Worm (Caenorhabditis elegans) whole organism, L4 larva: ENCODE data around the gene C32D5.11.

ENCODE experiments used
- F44E2.7 ChIP-seq: fragments of 200-800 bp; sonication (Bioruptor generic); IDR thresholded peaks from 2 replicates; pipeline ENCODE4 v2.1.2; 2022; ENCODE audit warnings: missing genetic modification characterization, missing compliant biosample characterization
- F49E8.2 ChIP-seq: sonication (generic microtip); optimal IDR thresholded peaks from 2 replicates; lab custom pipeline; 2016; ENCODE audit warnings: missing compliant biosample characterization, mild to moderate bottlenecking, missing genetic modification characterization, borderline replicate concordance
- T20F7.1 ChIP-seq: fragments of 200-800 bp; sonication (Bioruptor generic); optimal IDR thresholded peaks from 2 replicates; lab custom pipeline; 2018; ENCODE audit warnings: mild to moderate bottlenecking, missing genetic modification characterization, missing compliant biosample characterization
- ZK337.2 ChIP-seq: fragments of 200-800 bp; sonication (Bioruptor generic); IDR thresholded peaks from 2 replicates; pipeline ENCODE4 v1.3.6; 2022; ENCODE audit warnings: missing genetic modification reagents, missing genetic modification characterization, missing compliant biosample characterization
- ZK546.5 ChIP-seq, 2 experiments: sonication (generic microtip); optimal IDR thresholded peaks; 2 replicates each; lab custom pipeline; 2017; ENCODE audit warnings: missing biosample characterization in 2 of 2, missing genetic modification characterization in 2 of 2
- arid-1 ChIP-seq: fragments of 200-800 bp; sonication (Bioruptor generic); conservative IDR thresholded peaks from 2 replicates; pipeline ENCODE4 v1.3.6; 2022; ENCODE audit warnings: missing genetic modification reagents, missing genetic modification characterization, missing compliant biosample characterization
- ceh-20 ChIP-seq: fragments of 200-800 bp; sonication (Bioruptor generic); IDR thresholded peaks from 2 replicates; pipeline ENCODE4 v1.3.6; 2022; ENCODE audit warnings: missing genetic modification reagents, missing genetic modification characterization, missing compliant biosample characterization
- ceh-44 ChIP-seq: fragments of 200-800 bp; sonication (Bioruptor generic); IDR thresholded peaks from 2 replicates; pipeline ENCODE4 v1.3.6; 2022; ENCODE audit warnings: missing genetic modification reagents, missing genetic modification characterization, missing compliant biosample characterization
- ceh-62 ChIP-seq: sonication (generic microtip); optimal IDR thresholded peaks from 2 replicates; lab custom pipeline; 2017; ENCODE audit warnings: missing biosample characterization, missing genetic modification characterization
- ces-1 ChIP-seq: fragments of 150-350 bp; sonication (generic microtip); optimal IDR thresholded peaks from 4 replicates; lab custom pipeline; 2014; ENCODE audit warnings: missing biosample characterization, missing genetic modification reagents, missing genetic modification characterization
- cey-2 ChIP-seq: sonication (generic microtip); optimal IDR thresholded peaks from 3 replicates; lab custom pipeline; 2017; ENCODE audit warnings: missing genetic modification characterization, mild to moderate bottlenecking, missing compliant biosample characterization, antibody characterized with exemption, borderline replicate concordance; ENCODE audit not compliant: insufficient read depth
- daf-8 ChIP-seq: fragments of 200-800 bp; sonication (Bioruptor generic); IDR thresholded peaks from 2 replicates; pipeline ENCODE4 v1.3.6; 2022; ENCODE audit warnings: missing genetic modification characterization, missing compliant biosample characterization
- dmd-6 ChIP-seq: fragments of 200-800 bp; sonication (Bioruptor generic); IDR thresholded peaks from 2 replicates; pipeline ENCODE4 v1.3.6; 2022; ENCODE audit warnings: missing genetic modification reagents, missing genetic modification characterization, missing compliant biosample characterization
- dve-1 ChIP-seq: sonication (generic microtip); optimal IDR thresholded peaks from 2 replicates; lab custom pipeline; 2017; ENCODE audit warnings: antibody characterized with exemption, mild to moderate bottlenecking, missing genetic modification characterization, missing compliant biosample characterization; ENCODE audit not compliant: insufficient read depth
- fkh-10 ChIP-seq: fragments of 150-350 bp; optimal IDR thresholded peaks from 2 replicates; lab custom pipeline; 2014; ENCODE audit warnings: missing biosample characterization, missing genetic modification reagents, missing genetic modification characterization
- hif-1 ChIP-seq, 2 experiments: sonication (generic microtip); optimal IDR thresholded peaks; 2 replicates each; lab custom pipeline; 2016 to 2017; ENCODE audit warnings: missing compliant biosample characterization in 2 of 2, missing genetic modification characterization in 2 of 2, missing genetic modification reagents in 2 of 2, missing genotype in 2 of 2, mild to moderate bottlenecking in 1 of 2
- hlh-11 ChIP-seq: fragments of 200-800 bp; sonication (Bioruptor generic); optimal IDR thresholded peaks from 2 replicates; lab custom pipeline; 2018; ENCODE audit warnings: mild to moderate bottlenecking, missing genetic modification characterization, missing compliant biosample characterization
- lin-1 ChIP-seq: fragments of 200-800 bp; sonication (Bioruptor generic); IDR thresholded peaks from 2 replicates; pipeline ENCODE4 v1.3.6; 2022; ENCODE audit warnings: missing genetic modification reagents, missing genetic modification characterization, missing compliant biosample characterization
- lin-15B ChIP-seq: fragments of 150-350 bp; sonication (generic microtip); optimal IDR thresholded peaks from 3 replicates; lab custom pipeline; 2014; ENCODE audit warnings: missing biosample characterization, missing genetic modification characterization
- lin-29 ChIP-seq: fragments of 200-800 bp; sonication (Bioruptor generic); IDR thresholded peaks from 2 replicates; pipeline ENCODE4 v1.3.6; 2022; ENCODE audit warnings: missing genetic modification reagents, missing genetic modification characterization, missing compliant biosample characterization
- madf-5 ChIP-seq, 2 experiments: fragments of 200-800 bp; sonication (Bioruptor generic); IDR thresholded peaks; 2 replicates each; pipeline ENCODE4 v1.3.6; 2022; ENCODE audit warnings: missing compliant biosample characterization in 2 of 2, missing genetic modification characterization in 2 of 2
- madf-9 ChIP-seq: fragments of 200-800 bp; sonication (Bioruptor generic); conservative IDR thresholded peaks from 2 replicates; pipeline ENCODE4 v1.3.6; 2022; ENCODE audit warnings: missing genetic modification reagents, missing genetic modification characterization, missing compliant biosample characterization
- mdl-1 ChIP-seq, 2 experiments: fragments of 150-350 bp in 1 of 2; sonication (generic microtip) in 1 of 2; optimal IDR thresholded peaks; 2 replicates each; lab custom pipeline; 2014 to 2017; ENCODE audit warnings: missing biosample characterization in 2 of 2, missing genetic modification characterization in 2 of 2
- mes-2 ChIP-seq: sonication (generic microtip); optimal IDR thresholded peaks from 2 replicates; lab custom pipeline; 2016; ENCODE audit warnings: missing genotype, mild to moderate bottlenecking, missing genetic modification characterization, missing compliant biosample characterization; ENCODE audit not compliant: poor library complexity, severe bottlenecking
- mxl-2 ChIP-seq: fragments of 200-800 bp; sonication (Bioruptor generic); conservative IDR thresholded peaks from 2 replicates; pipeline ENCODE4 v1.3.6; 2022; ENCODE audit warnings: missing genetic modification reagents, missing genetic modification characterization, missing compliant biosample characterization
- mxl-3 ChIP-seq: fragments of 200-800 bp; sonication (Bioruptor generic); optimal IDR thresholded peaks from 2 replicates; lab custom pipeline; 2018; ENCODE audit warnings: mild to moderate bottlenecking, missing genetic modification characterization, missing compliant biosample characterization
- nhr-10 ChIP-seq: fragments of 150-350 bp; optimal IDR thresholded peaks from 2 replicates; lab custom pipeline; 2014; ENCODE audit warnings: missing biosample characterization, missing genetic modification characterization
- nhr-102 ChIP-seq: sonication (generic microtip); optimal IDR thresholded peaks from 2 replicates; lab custom pipeline; 2016; ENCODE audit warnings: mild to moderate bottlenecking, missing genetic modification characterization, moderate library complexity, missing compliant biosample characterization
- nhr-11 ChIP-seq: fragments of 150-350 bp; optimal IDR thresholded peaks from 2 replicates; lab custom pipeline; 2014; ENCODE audit warnings: missing biosample characterization, missing genetic modification characterization
- nhr-111 ChIP-seq: fragments of 200-800 bp; sonication (Bioruptor generic); optimal IDR thresholded peaks from 2 replicates; lab custom pipeline; 2018; ENCODE audit warnings: mild to moderate bottlenecking, missing genetic modification characterization, missing compliant biosample characterization
- nhr-25 ChIP-seq: sonication (generic microtip); optimal IDR thresholded peaks from 2 replicates; lab custom pipeline; 2017; ENCODE audit warnings: missing genetic modification characterization, mild to moderate bottlenecking, missing compliant biosample characterization, antibody characterized with exemption, moderate library complexity, borderline replicate concordance; ENCODE audit not compliant: insufficient read depth
- nhr-28 ChIP-seq: fragments of 150-350 bp; optimal IDR thresholded peaks from 2 replicates; lab custom pipeline; 2014; ENCODE audit warnings: missing biosample characterization, missing genetic modification characterization
- nhr-42 ChIP-seq: fragments of 200-800 bp; sonication (Bioruptor generic); IDR thresholded peaks from 2 replicates; pipeline ENCODE4 v1.3.6; 2022; ENCODE audit warnings: missing genetic modification characterization, missing compliant biosample characterization
- nhr-6 ChIP-seq: fragments of 150-350 bp; optimal IDR thresholded peaks from 2 replicates; lab custom pipeline; 2014; ENCODE audit warnings: missing biosample characterization, missing genetic modification characterization
- nhr-77 ChIP-seq: fragments of 150-350 bp; optimal IDR thresholded peaks from 2 replicates; lab custom pipeline; 2014; ENCODE audit warnings: missing biosample characterization, missing genetic modification characterization
- php-3 ChIP-seq: fragments of 200-800 bp; sonication (Bioruptor generic); IDR thresholded peaks from 2 replicates; pipeline ENCODE4 v1.3.6; 2022; ENCODE audit warnings: missing genetic modification reagents, missing genetic modification characterization, missing compliant biosample characterization
- pqm-1 ChIP-seq: sonication (generic microtip); optimal IDR thresholded peaks from 2 replicates; lab custom pipeline; 2017; ENCODE audit warnings: missing biosample characterization, missing genetic modification characterization
- rbr-2 ChIP-seq: sonication (generic microtip); optimal IDR thresholded peaks from 2 replicates; lab custom pipeline; 2016; ENCODE audit warnings: missing genotype, missing genetic modification characterization, missing compliant biosample characterization
- sdz-12 ChIP-seq: fragments of 200-800 bp; sonication (Bioruptor generic); optimal IDR thresholded peaks from 2 replicates; lab custom pipeline; 2018; ENCODE audit warnings: mild to moderate bottlenecking, missing genetic modification characterization, missing compliant biosample characterization
- snpc-4 ChIP-seq: fragments of 150-350 bp; optimal IDR thresholded peaks from 2 replicates; lab custom pipeline; 2014; ENCODE audit warnings: missing biosample characterization, missing genetic modification characterization
- spr-3 ChIP-seq: fragments of 200-800 bp; sonication (Bioruptor generic); optimal IDR thresholded peaks from 2 replicates; lab custom pipeline; 2018; ENCODE audit warnings: mild to moderate bottlenecking, missing genetic modification characterization, missing compliant biosample characterization
- tra-1 ChIP-seq: fragments of 200-800 bp; sonication (Bioruptor generic); IDR thresholded peaks from 2 replicates; pipeline ENCODE4 v1.3.6; 2022; ENCODE audit warnings: missing genetic modification reagents, missing genetic modification characterization, missing compliant biosample characterization
- unc-130 ChIP-seq: sonication (generic microtip); optimal IDR thresholded peaks from 2 replicates; lab custom pipeline; 2016; ENCODE audit warnings: missing genetic modification reagents, missing genetic modification characterization, missing compliant biosample characterization
- unc-39 ChIP-seq: sonication (generic microtip); optimal IDR thresholded peaks from 2 replicates; lab custom pipeline; 2017; ENCODE audit warnings: missing biosample characterization, missing genetic modification characterization
- unc-62 ChIP-seq, 3 experiments: fragments of 150-350 bp in 1 of 3; sonication (generic microtip); optimal IDR thresholded peaks in 2 of 3; peaks in 1 of 3; 1 replicate in 1 of 3; 2 replicates in 2 of 3; lab custom pipeline; 2014 to 2017; ENCODE audit warnings: missing biosample characterization in 3 of 3, missing genetic modification characterization in 3 of 3, missing genetic modification reagents in 3 of 3, missing genotype in 1 of 3
- vab-7 ChIP-seq: fragments of 200-800 bp; sonication (Bioruptor generic); IDR thresholded peaks from 2 replicates; pipeline ENCODE4 v1.3.6; 2022; ENCODE audit warnings: missing genetic modification reagents, missing genetic modification characterization, missing compliant biosample characterization
- zag-1 ChIP-seq: fragments of 150-350 bp; optimal IDR thresholded peaks from 2 replicates; lab custom pipeline; 2014; ENCODE audit warnings: missing biosample characterization, missing genetic modification characterization

The C32D5.11 gene

ce11 chrII:6328672-6329071 lies 26.6 kb downstream of the C32D5.11 start (continued):
- TF ChIP-seq mdl-1 (tag; optimal IDR thresholded peaks at IDR 0.05; lab: Kevin White, UChicago) (no peak), dmd-6 (GFP tag; lab: Robert Waterston, UW) (peak; percentile 88), arid-1 (GFP tag; lab: Robert Waterston, UW) (no peak), ceh-20 (peak; percentile 41; the same call in 1 of the 2 replicates), unc-39 (tag; lab: Kevin White, UChicago) (no peak), pqm-1 (tag; lab: Kevin White, UChicago) (peak; percentile 99), hlh-11 (tag; lab: Kevin White, UChicago) (peak; percentile 88), tra-1 (GFP tag; lab: Robert Waterston, UW) (peak; percentile 80), T20F7.1 (GFP tag; lab: Kevin White, UChicago) (peak; percentile 9), rbr-2 (tag; lab: Kevin White, UChicago) (no peak), nhr-42 (GFP tag; lab: Robert Waterston, UW) (no peak), mxl-2 (no peak), vab-7 (no peak), dve-1 (tag; lab: Kevin White, UChicago) (peak; percentile 82)

- TF ChIP-seq daf-8 (no peak), ZK337.2 (GFP tag; lab: Robert Waterston, UW) (no peak), cey-2 (tag; lab: Kevin White, UChicago) (peak; percentile 18), lin-1 (GFP tag; lab: Robert Waterston, UW) (peak; percentile 78), T20F7.1 (GFP tag; lab: Kevin White, UChicago) (peak; percentile 56), dve-1 (tag; lab: Kevin White, UChicago) (peak; percentile 75), madf-9 (GFP tag; lab: Robert Waterston, UW) (no peak), unc-130 (GFP tag; lab: Kevin White, UChicago) (no peak), mxl-3 (GFP tag; lab: Kevin White, UChicago) (peak; percentile 70), sdz-12 (GFP tag; lab: Kevin White, UChicago) (no peak), nhr-111 (no peak), nhr-28 (tag; lab: Kevin White, UChicago) (peak; percentile 82), nhr-6 (no peak), lin-29 (no peak), snpc-4 (tag; lab: Kevin White, UChicago) (no peak), unc-62 (GFP tag; optimal IDR thresholded peaks at IDR 0.05 in 1 of 2; lab: Kevin White, UChicago) (no peak), unc-62 (tag; optimal IDR thresholded peaks at IDR 0.05; lab: Kevin White, UChicago) (no peak), spr-3 (GFP tag; lab: Kevin White, UChicago) (no peak), F44E2.7 (GFP tag; lab: Robert Waterston, UW) (no peak), hif-1 (tag; optimal IDR thresholded peaks at IDR 0.05; lab: Kevin White, UChicago) (no peak), madf-5 (GFP tag; IDR thresholded peaks at IDR 0.05; lab: Robert Waterston, UW) (no peak), ceh-62 (tag; lab: Kevin White, UChicago) (no peak), fkh-10 (no peak), nhr-25 (tag; lab: Kevin White, UChicago) (no peak), nhr-102 (tag; lab: Kevin White, UChicago) (peak; percentile 60), ZK546.5 (tag; optimal IDR thresholded peaks at IDR 0.05; lab: Kevin White, UChicago) (no peak), zag-1 (tag; lab: Kevin White, UChicago) (no peak), nhr-77 (tag; lab: Kevin White, UChicago) (peak; percentile 63), unc-39 (tag; lab: Kevin White, UChicago) (no peak), ces-1 (no peak), F49E8.2 (tag; lab: Kevin White, UChicago) (no peak), tra-1 (GFP tag; lab: Robert Waterston, UW) (peak; percentile 79), hlh-11 (tag; lab: Kevin White, UChicago) (peak; percentile 88), nhr-10 (no peak), nhr-11 (tag; lab: Kevin White, UChicago) (no peak), php-3 (GFP tag; lab: Robert Waterston, UW) (peak; percentile 80), mes-2 (tag; lab: Kevin White, UChicago) (peak; percentile 32), dmd-6 (GFP tag; lab: Robert Waterston, UW) (peak; percentile 89), ceh-44 (GFP tag; lab: Robert Waterston, UW) (no peak), ceh-20 (no peak), lin-15B (tag; lab: Kevin White, UChicago) (no peak)
Observed at ce11 chrII:6327317-6327716, 27.9 kb downstream of the C32D5.11 start.
